Worm (Caenorhabditis elegans) whole organism, late embryonic: Measurements from ENCODE around the gene rps-1.

ENCODE experiments used
- C08G9.2 ChIP-seq: sonication (generic microtip); optimal IDR thresholded peaks from 2 replicates; lab custom pipeline; 2016; ENCODE audit warnings: mild to moderate bottlenecking, missing genetic modification characterization, moderate library complexity, missing compliant biosample characterization
- F13H6.1 ChIP-seq: sonication (generic microtip); optimal IDR thresholded peaks from 2 replicates; lab custom pipeline; 2016; ENCODE audit warnings: missing genetic modification characterization, missing compliant biosample characterization
- dve-1 ChIP-seq: sonication (generic microtip); optimal IDR thresholded peaks from 2 replicates; lab custom pipeline; 2017; ENCODE audit warnings: antibody characterized with exemption, mild to moderate bottlenecking, missing genetic modification characterization, missing compliant biosample characterization
- elt-2 ChIP-seq: sonication (generic microtip); optimal IDR thresholded peaks from 2 replicates; lab custom pipeline; 2016; ENCODE audit warnings: missing genetic modification reagents, missing genetic modification characterization, missing compliant biosample characterization
- ets-4 ChIP-seq: sonication (generic microtip); optimal IDR thresholded peaks from 2 replicates; lab custom pipeline; 2016; ENCODE audit warnings: missing genetic modification characterization, missing compliant biosample characterization
- nhr-11 ChIP-seq: fragments of 150-350 bp; optimal IDR thresholded peaks from 2 replicates; lab custom pipeline; 2014; ENCODE audit warnings: missing biosample characterization, missing genetic modification characterization
- nhr-232 ChIP-seq: sonication (generic microtip); optimal IDR thresholded peaks from 2 replicates; lab custom pipeline; 2016; ENCODE audit warnings: missing genetic modification characterization, missing compliant biosample characterization
- odd-2 ChIP-seq: sonication (generic microtip); optimal IDR thresholded peaks from 2 replicates; lab custom pipeline; 2017; ENCODE audit warnings: antibody characterized with exemption, mild to moderate bottlenecking, missing genetic modification characterization, missing compliant biosample characterization
- pqm-1 ChIP-seq: sonication (generic microtip); optimal IDR thresholded peaks from 2 replicates; lab custom pipeline; 2016; ENCODE audit warnings: missing genetic modification characterization, missing compliant biosample characterization
- tbx-2 ChIP-seq: sonication (generic microtip); optimal IDR thresholded peaks from 2 replicates; lab custom pipeline; 2016; ENCODE audit warnings: missing genetic modification characterization, missing compliant biosample characterization

DNA sequence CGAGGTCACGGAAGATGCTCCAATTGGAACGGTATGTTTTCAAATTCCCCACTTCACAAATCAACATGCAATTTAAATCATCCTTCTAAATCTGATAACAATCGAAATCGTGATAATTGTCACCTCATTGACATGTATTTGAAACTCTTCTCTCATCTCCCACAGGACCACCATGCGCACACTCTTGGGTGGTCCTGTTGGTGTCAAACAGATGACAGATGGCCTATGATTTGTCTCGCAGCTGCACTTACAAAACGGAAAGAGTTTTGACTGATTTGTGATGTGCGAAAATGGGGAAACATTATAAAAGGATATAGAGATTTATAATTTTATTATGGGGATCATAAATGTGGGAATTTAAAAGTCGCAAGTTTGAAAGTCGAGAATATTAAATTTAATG lies 47.7 kb downstream of the rps-1 start:
- TF ChIP-seq odd-2 (tag; lab: Kevin White, UChicago) (no peak), nhr-232 (tag; lab: Kevin White, UChicago) (no peak), pqm-1 (tag; lab: Kevin White, UChicago) (no peak), nhr-11 (tag; lab: Kevin White, UChicago) (no peak), C08G9.2 (tag; lab: Kevin White, UChicago) (no peak), dve-1 (tag; lab: Kevin White, UChicago) (no peak), elt-2 (tag; lab: Kevin White, UChicago) (no peak), ets-4 (tag; lab: Kevin White, UChicago) (no peak), tbx-2 (tag; lab: Kevin White, UChicago) (no peak), F13H6.1 (no peak)
